Fruit fly (Drosophila melanogaster) whole organism, prepupa: ENCODE measurements around the gene Sas-6.

ENCODE experiments used
- CG10631 ChIP-seq: fragments of 200-800 bp; sonication (Bioruptor generic); optimal IDR thresholded peaks from 2 replicates; lab custom pipeline; 2016; ENCODE audit warnings: missing biosample characterization, missing genetic modification characterization
- CG10669 ChIP-seq: fragments of 200-800 bp; sonication (Bioruptor generic); optimal IDR thresholded peaks from 3 replicates; lab custom pipeline; 2018; ENCODE audit warnings: missing biosample characterization, mild to moderate bottlenecking, missing genetic modification characterization, moderate library complexity
- CG11294 ChIP-seq: fragments of 200-800 bp; sonication (Bioruptor generic); IDR thresholded peaks from 2 replicates; pipeline ENCODE4 v1.3.6; 2022; ENCODE audit warnings: missing biosample characterization, missing genetic modification characterization
- CG11762 ChIP-seq: fragments of 200-800 bp; sonication (Bioruptor generic); optimal IDR thresholded peaks from 3 replicates; lab custom pipeline; 2016; ENCODE audit warnings: missing biosample characterization, missing genetic modification characterization; ENCODE audit not compliant: insufficient read depth
- CG11902 ChIP-seq: fragments of 200-800 bp; sonication (Bioruptor generic); optimal IDR thresholded peaks from 3 replicates; lab custom pipeline; 2016; ENCODE audit warnings: missing biosample characterization, missing genetic modification characterization
- CG1621 ChIP-seq: fragments of 200-800 bp; sonication (Bioruptor generic); optimal IDR thresholded peaks from 3 replicates; lab custom pipeline; 2018; ENCODE audit warnings: missing biosample characterization, mild to moderate bottlenecking, missing genetic modification characterization
- CG16779 ChIP-seq: fragments of 200-800 bp; sonication (Bioruptor generic); optimal IDR thresholded peaks from 3 replicates; lab custom pipeline; 2017; ENCODE audit warnings: missing biosample characterization, mild to moderate bottlenecking, missing genetic modification characterization
- CG3032 ChIP-seq: fragments of 200-800 bp; optimal IDR thresholded peaks from 2 replicates; lab custom pipeline; 2019; ENCODE audit warnings: missing biosample characterization, mild to moderate bottlenecking, missing genetic modification characterization, moderate library complexity
- CG31627 ChIP-seq: fragments of 200-800 bp; sonication (Bioruptor generic); optimal IDR thresholded peaks from 3 replicates; lab custom pipeline; 2016; ENCODE audit warnings: missing biosample characterization, missing genetic modification characterization
- CG3919 ChIP-seq: fragments of 200-800 bp; sonication (Bioruptor generic); optimal IDR thresholded peaks from 3 replicates; lab custom pipeline; 2016; ENCODE audit warnings: missing biosample characterization, missing genetic modification characterization
- CG6163 ChIP-seq: fragments of 200-800 bp; sonication (Bioruptor generic); IDR thresholded peaks from 3 replicates; pipeline ENCODE4 v1.3.6; 2022; ENCODE audit warnings: missing biosample characterization, missing genetic modification characterization
- CG6276 ChIP-seq: fragments of 200-800 bp; sonication (Bioruptor generic); optimal IDR thresholded peaks from 2 replicates; lab custom pipeline; 2017; ENCODE audit warnings: missing biosample characterization, mild to moderate bottlenecking, missing genetic modification characterization
- CG6808 ChIP-seq: fragments of 200-800 bp; sonication (Bioruptor generic); optimal IDR thresholded peaks from 3 replicates; lab custom pipeline; 2017; ENCODE audit warnings: missing biosample characterization, missing genetic modification characterization, mild to moderate bottlenecking, moderate library complexity, missing genetic modification reagents
- CG7368 ChIP-seq: fragments of 200-800 bp; sonication (Bioruptor generic); optimal IDR thresholded peaks from 3 replicates; lab custom pipeline; 2016; ENCODE audit warnings: missing biosample characterization, missing genetic modification characterization
- CG8119 ChIP-seq: fragments of 200-800 bp; sonication (Bioruptor generic); IDR thresholded peaks from 3 replicates; pipeline ENCODE4 v1.3.6; 2022; ENCODE audit warnings: missing biosample characterization, missing genetic modification characterization
- CG8319 ChIP-seq: fragments of 200-800 bp; sonication (Bioruptor generic); optimal IDR thresholded peaks from 3 replicates; lab custom pipeline; 2016; ENCODE audit warnings: missing biosample characterization, missing genetic modification characterization
- CG9139 ChIP-seq: fragments of 200-800 bp; sonication (Bioruptor generic); optimal IDR thresholded peaks from 3 replicates; lab custom pipeline; 2017; ENCODE audit warnings: missing biosample characterization, mild to moderate bottlenecking, missing genetic modification characterization
- Hr39 ChIP-seq: fragments of 200-800 bp; sonication (Bioruptor generic); optimal IDR thresholded peaks from 2 replicates; lab custom pipeline; 2016; ENCODE audit warnings: missing biosample characterization, missing genetic modification characterization
- Hr4 ChIP-seq: fragments of 200-800 bp; sonication (Bioruptor generic); optimal IDR thresholded peaks from 3 replicates; lab custom pipeline; 2016; ENCODE audit warnings: missing biosample characterization, missing genetic modification characterization
- OdsH ChIP-seq: fragments of 200-800 bp; sonication (Bioruptor generic); optimal IDR thresholded peaks from 3 replicates; lab custom pipeline; 2016; ENCODE audit warnings: missing biosample characterization, missing genetic modification characterization
- Sox102F ChIP-seq: fragments of 200-800 bp; sonication (Bioruptor generic); optimal IDR thresholded peaks from 2 replicates; lab custom pipeline; 2016; ENCODE audit warnings: missing biosample characterization, mild to moderate bottlenecking, missing genetic modification characterization
- Sox14 ChIP-seq: fragments of 200-800 bp; sonication (Bioruptor generic); optimal IDR thresholded peaks from 3 replicates; lab custom pipeline; 2016; ENCODE audit warnings: missing biosample characterization, missing genetic modification characterization
- Sox15 ChIP-seq: fragments of 200-800 bp; sonication (Bioruptor generic); optimal IDR thresholded peaks from 3 replicates; lab custom pipeline; 2016; ENCODE audit warnings: missing biosample characterization, missing genetic modification characterization
- achi ChIP-seq: fragments of 200-800 bp; sonication (Bioruptor generic); optimal IDR thresholded peaks from 3 replicates; lab custom pipeline; 2016; ENCODE audit warnings: missing biosample characterization, missing genetic modification characterization
- acj6 ChIP-seq: fragments of 200-800 bp; sonication (Bioruptor generic); optimal IDR thresholded peaks from 3 replicates; lab custom pipeline; 2016; ENCODE audit warnings: missing biosample characterization, missing genetic modification characterization
- cyc ChIP-seq: fragments of 200-800 bp; sonication (Bioruptor generic); optimal IDR thresholded peaks from 3 replicates; lab custom pipeline; 2016; ENCODE audit warnings: missing biosample characterization, missing genetic modification characterization
- dac ChIP-seq: fragments of 200-800 bp; sonication (Bioruptor generic); optimal IDR thresholded peaks from 2 replicates; lab custom pipeline; 2017; ENCODE audit warnings: missing biosample characterization, mild to moderate bottlenecking, missing genetic modification characterization
- dsx ChIP-seq: fragments of 200-800 bp; optimal IDR thresholded peaks from 3 replicates; lab custom pipeline; 2019; ENCODE audit warnings: missing biosample characterization, mild to moderate bottlenecking, missing genetic modification characterization, moderate library complexity; ENCODE audit not compliant: poor library complexity, severe bottlenecking
- esn ChIP-seq: fragments of 200-800 bp; sonication (Bioruptor generic); optimal IDR thresholded peaks from 2 replicates; lab custom pipeline; 2016; ENCODE audit warnings: missing biosample characterization, mild to moderate bottlenecking, missing genetic modification characterization, moderate library complexity
- fkh ChIP-seq: fragments of 200-800 bp; sonication (Bioruptor generic); optimal IDR thresholded peaks from 3 replicates; lab custom pipeline; 2017; ENCODE audit warnings: missing biosample characterization, mild to moderate bottlenecking, missing genetic modification characterization, moderate library complexity
- lz ChIP-seq: fragments of 200-800 bp; sonication (Bioruptor generic); optimal IDR thresholded peaks from 3 replicates; lab custom pipeline; 2016; ENCODE audit warnings: missing biosample characterization, missing genetic modification characterization
- net ChIP-seq: fragments of 200-800 bp; sonication (Bioruptor generic); optimal IDR thresholded peaks from 3 replicates; lab custom pipeline; 2016; ENCODE audit warnings: missing biosample characterization, missing genetic modification characterization
- spab ChIP-seq: fragments of 200-800 bp; sonication (Bioruptor generic); optimal IDR thresholded peaks from 2 replicates; lab custom pipeline; 2017; ENCODE audit warnings: missing biosample characterization, mild to moderate bottlenecking, missing genetic modification characterization, missing genetic modification reagents
- ss ChIP-seq, 2 experiments: fragments of 200-800 bp; sonication (Bioruptor generic); optimal IDR thresholded peaks; 2 replicates in 1 of 2; 3 replicates in 1 of 2; lab custom pipeline; 2017 to 2018; ENCODE audit warnings: mild to moderate bottlenecking in 2 of 2, missing biosample characterization in 2 of 2, missing genetic modification characterization in 2 of 2, moderate library complexity in 1 of 2
- svp ChIP-seq: fragments of 200-800 bp; sonication (Bioruptor generic); peaks from one replicate; lab custom pipeline; 2016; ENCODE audit warnings: missing biosample characterization, missing genetic modification characterization

Sas-6 gene

DNA sequence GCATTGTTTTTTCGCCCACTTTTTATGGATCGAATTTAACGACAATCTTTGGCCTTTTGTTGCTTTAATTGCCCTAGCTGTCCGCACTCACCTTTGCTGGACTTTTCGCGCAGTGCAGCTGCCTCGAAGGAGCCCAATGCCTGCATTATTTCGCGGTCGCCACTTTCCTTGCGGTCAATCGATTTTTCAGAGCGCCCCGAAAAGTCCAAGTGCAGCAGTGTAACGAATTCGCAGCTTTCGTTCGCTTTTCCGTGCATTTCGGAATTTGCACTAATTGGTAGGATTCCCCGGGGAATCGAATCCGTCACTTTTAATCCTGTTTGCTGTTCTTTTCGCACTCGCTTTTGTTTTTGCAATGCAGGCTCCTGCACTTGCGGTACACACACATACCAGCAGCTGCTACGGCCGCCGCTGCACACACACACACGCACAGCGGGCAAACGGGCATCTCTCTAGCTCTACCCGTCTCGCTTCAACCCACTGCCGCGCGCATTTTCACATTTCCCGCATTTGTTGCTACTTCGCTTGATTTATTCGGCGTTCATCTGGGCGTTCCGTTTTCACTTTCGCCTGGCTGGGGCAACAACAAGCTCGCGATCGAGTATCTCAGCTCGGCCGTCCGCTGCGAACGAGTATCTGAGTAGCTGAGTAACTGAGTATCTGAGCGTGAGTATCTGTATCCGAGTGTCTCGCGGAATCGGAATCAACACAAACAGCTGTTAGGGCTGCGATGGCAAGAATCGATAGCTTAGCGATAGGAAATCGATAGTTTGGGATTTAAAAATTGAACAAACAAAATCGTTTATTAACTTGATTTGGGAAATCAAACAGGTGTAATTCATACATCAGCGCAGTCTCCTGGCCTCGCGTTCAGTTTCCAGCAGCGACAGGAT lies 26.6 kb downstream of the Sas-6 start, which contains the start of gene Mgat2 (continued):
- TF ChIP-seq spab (GFP tag; lab: Kevin White, UChicago) (no peak), CG16779 (tag; lab: Kevin White, UChicago) (peak; percentile 50), CG6808 (GFP tag; lab: Kevin White, UChicago) (no peak), CG11902 (GFP tag; lab: Kevin White, UChicago) (no peak), CG1621 (tag; lab: Kevin White, UChicago) (peak; percentile 42), CG8319 (GFP tag; lab: Kevin White, UChicago) (no peak), CG10631 (GFP tag; lab: Kevin White, UChicago) (no peak), CG11762 (GFP tag; lab: Kevin White, UChicago) (no peak), CG3919 (GFP tag; lab: Kevin White, UChicago) (no peak), CG6163 (GFP tag; lab: Robert Waterston, UW) (no peak; the same call in 1 of the 3 replicates), OdsH (GFP tag; lab: Kevin White, UChicago) (no peak), esn (GFP tag; lab: Kevin White, UChicago) (peak; percentile 54), Sox14 (GFP tag; lab: Kevin White, UChicago) (no peak), CG3032 (no peak), CG6276 (GFP tag; lab: Kevin White, UChicago) (no peak), lz (GFP tag; lab: Kevin White, UChicago) (no peak), CG7368 (GFP tag; lab: Kevin White, UChicago) (no peak)

DNA sequence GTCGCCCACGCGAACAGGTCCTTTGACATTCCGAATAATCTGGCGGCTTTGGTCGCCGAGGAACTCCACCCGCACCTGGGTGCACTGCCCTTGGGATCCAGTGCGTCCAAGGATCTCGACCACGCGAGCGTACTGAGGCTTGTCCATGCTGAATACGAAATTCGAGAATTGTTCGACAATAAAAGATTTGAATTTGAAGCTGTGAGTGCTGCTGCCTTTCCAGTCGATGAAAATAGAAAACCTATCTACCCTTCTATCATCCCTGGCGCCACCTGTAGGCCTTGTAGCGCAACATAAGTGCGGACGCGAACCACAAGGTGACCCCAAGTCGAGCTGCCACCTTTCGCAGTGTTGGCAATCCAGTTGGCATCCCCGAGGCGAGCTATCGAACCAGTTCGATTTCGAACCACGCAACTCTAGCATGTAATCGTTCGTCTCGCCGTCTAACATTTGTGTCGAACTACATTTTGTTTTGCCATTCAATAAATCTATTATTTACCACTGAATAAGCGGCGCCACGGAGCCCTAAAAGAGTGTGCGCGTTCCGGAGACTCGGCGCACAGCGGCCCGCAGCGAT lies 27.4 kb downstream of the Sas-6 start, which contains the start of the genes RpS28a and Axn:
RpS28a (minus strand) TSS at position 197 of the 577 bp plus-strand sequence.
Axn (plus strand) TSS at position 391 of the 577 bp plus-strand sequence.
- TF ChIP-seq svp (peak; percentile 96), CG31627 (GFP tag; lab: Kevin White, UChicago) (peak; percentile 6), CG8319 (GFP tag; lab: Kevin White, UChicago) (peak; percentile 100), Sox102F (GFP tag; lab: Kevin White, UChicago) (no peak), Sox15 (GFP tag; lab: Kevin White, UChicago) (no peak), CG6163 (GFP tag; lab: Robert Waterston, UW) (no peak), cyc (GFP tag; lab: Kevin White, UChicago) (peak; percentile 1), CG7368 (GFP tag; lab: Kevin White, UChicago) (no peak), acj6 (GFP tag; lab: Kevin White, UChicago) (no peak), fkh (no peak), Hr39 (GFP tag; lab: Kevin White, UChicago) (peak; percentile 9)

dm6 chr3R:30023445-30023844 lies 28.3 kb downstream of the Sas-6 start:
- TF ChIP-seq spab (GFP tag; lab: Kevin White, UChicago) (no peak), CG10669 (GFP tag; lab: Kevin White, UChicago) (no peak), dsx (GFP tag; lab: Kevin White, UChicago) (no peak), svp (no peak), CG1621 (tag; lab: Kevin White, UChicago) (no peak), achi (no peak), Hr39 (GFP tag; lab: Kevin White, UChicago) (no peak), ss (GFP tag; optimal IDR thresholded peaks at IDR 0.05; lab: Kevin White, UChicago) (no peak), dac (GFP tag; lab: Kevin White, UChicago) (no peak), CG6163 (GFP tag; lab: Robert Waterston, UW) (no peak), CG8119 (GFP tag; lab: Robert Waterston, UW) (no peak), net (GFP tag; lab: Kevin White, UChicago) (no peak), CG11294 (no peak), CG9139 (GFP tag; lab: Kevin White, UChicago) (no peak), CG3919 (GFP tag; lab: Kevin White, UChicago) (no peak), Hr4 (GFP tag; lab: Kevin White, UChicago) (no peak), CG11902 (GFP tag; lab: Kevin White, UChicago) (no peak)
- TF ChIP-seq, all 60 proteins: peak for 0
